Worm (Caenorhabditis elegans): Measurements from ENCODE around the gene sdz-33.

- TF ChIP-seq cog-1 (tag; optimal IDR thresholded peaks at IDR 0.05), result no peak
- TF ChIP-seq ref-1 (GFP tag; conservative IDR thresholded peaks at IDR 0.05), result no peak
- no peak for TF ChIP-seq T22C8.4 (GFP tag; IDR thresholded peaks at IDR 0.05)
- no peak for TF ChIP-seq klf-2 (GFP tag; conservative IDR thresholded peaks at IDR 0.05)
Measured at ce11 chrIII:11946973-11947372, 39.7 kb downstream of the sdz-33 start, which contains the start of gene Y56A3A.7.
